Fruit fly (Drosophila melanogaster) whole organism, embryonic: ENCODE measurements around the gene TotM.

Experiments used
- CG10543 ChIP-seq: fragments of 200-800 bp; sonication (Bioruptor generic); optimal IDR thresholded peaks from 3 replicates; lab custom pipeline; 2017; ENCODE audit warnings: missing biosample characterization, mild to moderate bottlenecking, missing genetic modification characterization, moderate library complexity
- CG10654 ChIP-seq: fragments of 200-800 bp; sonication (Bioruptor generic); optimal IDR thresholded peaks from 2 replicates; lab custom pipeline; 2016; ENCODE audit warnings: missing biosample characterization, missing genetic modification characterization
- CG11085 ChIP-seq: fragments of 200-800 bp; sonication (Bioruptor generic); IDR thresholded peaks from 2 replicates; pipeline ENCODE4 v1.3.6; 2022; ENCODE audit warnings: missing biosample characterization, missing genetic modification characterization
- CG11093 ChIP-seq: fragments of 200-800 bp; sonication (Bioruptor generic); IDR thresholded peaks from 3 replicates; pipeline ENCODE4 v1.3.6; 2022; ENCODE audit warnings: missing biosample characterization, missing genetic modification characterization
- CG11695 ChIP-seq: fragments of 200-800 bp; sonication (Bioruptor generic); IDR thresholded peaks from 3 replicates; pipeline ENCODE4 v1.3.6; 2022; ENCODE audit warnings: missing biosample characterization, missing genetic modification characterization
- CG14441 ChIP-seq: fragments of 200-800 bp; sonication (Bioruptor generic); IDR thresholded peaks from 2 replicates; pipeline ENCODE4 v1.3.6; 2022; ENCODE audit warnings: missing biosample characterization, missing genetic modification characterization
- CG14710 ChIP-seq: fragments of 200-800 bp; sonication (Bioruptor generic); optimal IDR thresholded peaks from 3 replicates; lab custom pipeline; 2019; ENCODE audit warnings: missing biosample characterization, mild to moderate bottlenecking, missing genetic modification characterization, moderate library complexity
- CG1529 ChIP-seq: fragments of 200-800 bp; sonication (Bioruptor generic); optimal IDR thresholded peaks from 3 replicates; lab custom pipeline; 2018; ENCODE audit warnings: missing biosample characterization, missing genetic modification characterization
- CG16815 ChIP-seq: fragments of 200-800 bp; sonication (Bioruptor generic); optimal IDR thresholded peaks from 3 replicates; lab custom pipeline; 2017; ENCODE audit warnings: missing biosample characterization, mild to moderate bottlenecking, missing genetic modification characterization
- CG17186 ChIP-seq: fragments of 200-800 bp; sonication (Bioruptor generic); optimal IDR thresholded peaks from 3 replicates; lab custom pipeline; 2017; ENCODE audit warnings: missing biosample characterization, missing genetic modification reagents, missing genetic modification characterization
- CG17829 ChIP-seq: fragments of 200-800 bp; optimal IDR thresholded peaks from 2 replicates; lab custom pipeline; 2019; ENCODE audit warnings: missing biosample characterization, mild to moderate bottlenecking, missing genetic modification characterization, moderate library complexity
- CG18262 ChIP-seq: fragments of 200-800 bp; optimal IDR thresholded peaks from 3 replicates; lab custom pipeline; 2019; ENCODE audit warnings: missing biosample characterization, mild to moderate bottlenecking, missing genetic modification characterization, moderate library complexity
- CG18764 ChIP-seq: fragments of 200-800 bp; sonication (Bioruptor generic); optimal IDR thresholded peaks from 3 replicates; lab custom pipeline; 2016; ENCODE audit warnings: missing biosample characterization, missing genetic modification characterization
- CG2120 ChIP-seq: fragments of 200-800 bp; sonication (Bioruptor generic); optimal IDR thresholded peaks from 3 replicates; lab custom pipeline; 2016; ENCODE audit warnings: missing biosample characterization, missing genetic modification characterization
- CG2875 ChIP-seq: fragments of 200-800 bp; sonication (Bioruptor generic); optimal IDR thresholded peaks from 2 replicates; lab custom pipeline; 2017; ENCODE audit warnings: missing biosample characterization, mild to moderate bottlenecking, missing genetic modification characterization, missing genetic modification reagents
- CG34376 ChIP-seq: fragments of 200-800 bp; sonication (Bioruptor generic); optimal IDR thresholded peaks from 2 replicates; lab custom pipeline; 2018; ENCODE audit warnings: missing biosample characterization, mild to moderate bottlenecking, missing genetic modification characterization
- CG4282 ChIP-seq: fragments of 200-800 bp; sonication (Bioruptor generic); optimal IDR thresholded peaks from 2 replicates; lab custom pipeline; 2016; ENCODE audit warnings: missing biosample characterization, missing genetic modification characterization
- CG4404 ChIP-seq: fragments of 200-800 bp; sonication (Bioruptor generic); IDR thresholded peaks from 2 replicates; pipeline ENCODE4 v1.3.6; 2022; ENCODE audit warnings: missing biosample characterization, missing genetic modification characterization
- CG4617 ChIP-seq: fragments of 200-800 bp; sonication (Bioruptor generic); optimal IDR thresholded peaks from 3 replicates; lab custom pipeline; 2016; ENCODE audit warnings: missing biosample characterization, missing genetic modification characterization, borderline replicate concordance
- CG4730 ChIP-seq: fragments of 200-800 bp; sonication (Bioruptor generic); IDR thresholded peaks from 2 replicates; pipeline ENCODE4 v1.3.6; 2022; ENCODE audit warnings: missing biosample characterization, missing genetic modification characterization
- CG6689 ChIP-seq: fragments of 200-800 bp; sonication (Bioruptor generic); IDR thresholded peaks from 2 replicates; pipeline ENCODE4 v1.3.6; 2022; ENCODE audit warnings: missing biosample characterization, missing genetic modification characterization
- CG7271 ChIP-seq: fragments of 200-800 bp; sonication (Bioruptor generic); optimal IDR thresholded peaks from 2 replicates; lab custom pipeline; 2018; ENCODE audit warnings: missing biosample characterization, mild to moderate bottlenecking, missing genetic modification characterization, moderate library complexity
- CG8388 ChIP-seq: fragments of 200-800 bp; sonication (Bioruptor generic); optimal IDR thresholded peaks from 2 replicates; lab custom pipeline; 2019; ENCODE audit warnings: missing biosample characterization, mild to moderate bottlenecking, missing genetic modification characterization, moderate library complexity
- CG9797 ChIP-seq: fragments of 200-800 bp; sonication (Bioruptor generic); optimal IDR thresholded peaks from 3 replicates; lab custom pipeline; 2018; ENCODE audit warnings: missing biosample characterization, mild to moderate bottlenecking, missing genetic modification characterization
- Deaf1 ChIP-seq: fragments of 200-800 bp; optimal IDR thresholded peaks from 3 replicates; lab custom pipeline; 2019; ENCODE audit warnings: missing biosample characterization, mild to moderate bottlenecking, missing genetic modification characterization, moderate library complexity
- HHEX ChIP-seq: fragments of 200-800 bp; sonication (Bioruptor generic); optimal IDR thresholded peaks from 3 replicates; lab custom pipeline; 2017; ENCODE audit warnings: missing biosample characterization, mild to moderate bottlenecking, missing genetic modification characterization, missing genetic modification reagents
- Hmx ChIP-seq: fragments of 200-800 bp; sonication (Bioruptor generic); optimal IDR thresholded peaks from 2 replicates; lab custom pipeline; 2016; ENCODE audit warnings: missing biosample characterization, missing genetic modification characterization
- Max ChIP-seq: fragments of 200-800 bp; sonication (Bioruptor generic); optimal IDR thresholded peaks from 2 replicates; lab custom pipeline; 2016; ENCODE audit warnings: missing biosample characterization, mild to moderate bottlenecking, missing genetic modification characterization
- Oaz ChIP-seq: fragments of 200-800 bp; sonication (Bioruptor generic); IDR thresholded peaks from 2 replicates; pipeline ENCODE4 v1.3.6; 2022; ENCODE audit warnings: missing biosample characterization, missing genetic modification characterization
- Rfx ChIP-seq: fragments of 200-800 bp; sonication (Bioruptor generic); IDR thresholded peaks from 2 replicates; pipeline ENCODE4 v1.3.6; 2022; ENCODE audit warnings: missing biosample characterization, missing genetic modification characterization
- Sox102F ChIP-seq: fragments of 200-800 bp; sonication (Bioruptor generic); optimal IDR thresholded peaks from 2 replicates; lab custom pipeline; 2018; ENCODE audit warnings: missing biosample characterization, mild to moderate bottlenecking, missing genetic modification characterization, moderate library complexity
- bsh ChIP-seq, 2 experiments: fragments of 200-800 bp; sonication (Bioruptor generic); optimal IDR thresholded peaks; 2 replicates each; lab custom pipeline; 2017 to 2018; ENCODE audit warnings: mild to moderate bottlenecking in 2 of 2, missing biosample characterization in 2 of 2, missing genetic modification characterization in 2 of 2, moderate library complexity in 1 of 2
- hb ChIP-seq: fragments of 200-800 bp; sonication (Bioruptor generic); IDR thresholded peaks from 3 replicates; pipeline ENCODE4 v1.3.6; 2022; ENCODE audit warnings: missing biosample characterization, missing genetic modification characterization; ENCODE audit not compliant: partially characterized antibody
- jumu ChIP-seq: fragments of 200-800 bp; sonication (Bioruptor generic); optimal IDR thresholded peaks from 3 replicates; lab custom pipeline; 2016; ENCODE audit warnings: missing biosample characterization, missing genetic modification characterization
- lola ChIP-seq, 3 experiments: fragments of >200 bp in 2 of 3; fragments of 200-800 bp in 1 of 3; sonication (Bioruptor generic) in 1 of 3; optimal IDR thresholded peaks; 2 replicates each; lab custom pipeline; 2017 to 2019; ENCODE audit warnings: missing biosample characterization in 3 of 3, missing genetic modification characterization in 3 of 3, mild to moderate bottlenecking in 1 of 3, moderate library complexity in 1 of 3
- mld ChIP-seq: fragments of 200-800 bp; sonication (Bioruptor generic); IDR thresholded peaks from 3 replicates; pipeline ENCODE4 v1.3.6; 2022; ENCODE audit warnings: missing biosample characterization, missing genetic modification characterization; ENCODE audit not compliant: partially characterized antibody
- nerfin-1 ChIP-seq: fragments of 200-800 bp; sonication (Bioruptor generic); optimal IDR thresholded peaks from 3 replicates; lab custom pipeline; 2019; ENCODE audit warnings: missing biosample characterization, mild to moderate bottlenecking, missing genetic modification characterization, moderate library complexity
- nmo ChIP-seq: fragments of 200-800 bp; sonication (Bioruptor generic); optimal IDR thresholded peaks from 2 replicates; lab custom pipeline; 2018; ENCODE audit warnings: missing biosample characterization, mild to moderate bottlenecking, missing genetic modification characterization, moderate library complexity
- pan ChIP-seq, 4 experiments: fragments of >200 bp in 3 of 4; fragments of 200-800 bp in 1 of 4; sonication (Bioruptor generic) in 1 of 4; optimal IDR thresholded peaks in 3 of 4; IDR thresholded peaks in 1 of 4; 2 replicates each; pipeline versions ENCODE4 v1.3.6 to Lab custom; 2017 to 2022; ENCODE audit warnings: missing biosample characterization in 2 of 4, missing genetic modification characterization in 2 of 4, mixed read lengths in 1 of 4
- pfk ChIP-seq: fragments of 200-800 bp; sonication (Bioruptor generic); optimal IDR thresholded peaks from 2 replicates; lab custom pipeline; 2018; ENCODE audit warnings: missing biosample characterization, mild to moderate bottlenecking, missing genetic modification characterization, moderate library complexity
- ranshi ChIP-seq: fragments of 200-800 bp; sonication (Bioruptor generic); IDR thresholded peaks from 2 replicates; pipeline ENCODE4 v1.3.6; 2022; ENCODE audit warnings: missing biosample characterization, missing genetic modification characterization
- row ChIP-seq: fragments of 200-800 bp; sonication (Bioruptor generic); IDR thresholded peaks from 3 replicates; pipeline ENCODE4 v1.3.6; 2022; ENCODE audit warnings: missing biosample characterization, missing genetic modification characterization
- schlank ChIP-seq: fragments of 200-800 bp; sonication (Bioruptor generic); optimal IDR thresholded peaks from 2 replicates; lab custom pipeline; 2018; ENCODE audit warnings: missing biosample characterization, mild to moderate bottlenecking, missing genetic modification characterization
- sens-2 ChIP-seq: fragments of 200-800 bp; sonication (Bioruptor generic); IDR thresholded peaks from 2 replicates; pipeline ENCODE4 v1.3.6; 2022; ENCODE audit warnings: missing biosample characterization, missing genetic modification characterization
- shn ChIP-seq: fragments of 200-800 bp; sonication (Bioruptor generic); optimal IDR thresholded peaks from 3 replicates; lab custom pipeline; 2016; ENCODE audit warnings: missing biosample characterization, missing genetic modification characterization
- sim ChIP-seq: fragments of 200-800 bp; sonication (Bioruptor generic); IDR thresholded peaks from 2 replicates; pipeline ENCODE4 v1.3.6; 2022; ENCODE audit warnings: missing biosample characterization, missing genetic modification characterization
- tio ChIP-seq: fragments of 200-800 bp; sonication (Bioruptor generic); optimal IDR thresholded peaks from 2 replicates; lab custom pipeline; 2017; ENCODE audit warnings: missing biosample characterization, missing genetic modification characterization, inconsistent platforms
- yki ChIP-seq: fragments of >200 bp; optimal IDR thresholded peaks from 3 replicates; lab custom pipeline; 2018

Gene TotM

DNA sequence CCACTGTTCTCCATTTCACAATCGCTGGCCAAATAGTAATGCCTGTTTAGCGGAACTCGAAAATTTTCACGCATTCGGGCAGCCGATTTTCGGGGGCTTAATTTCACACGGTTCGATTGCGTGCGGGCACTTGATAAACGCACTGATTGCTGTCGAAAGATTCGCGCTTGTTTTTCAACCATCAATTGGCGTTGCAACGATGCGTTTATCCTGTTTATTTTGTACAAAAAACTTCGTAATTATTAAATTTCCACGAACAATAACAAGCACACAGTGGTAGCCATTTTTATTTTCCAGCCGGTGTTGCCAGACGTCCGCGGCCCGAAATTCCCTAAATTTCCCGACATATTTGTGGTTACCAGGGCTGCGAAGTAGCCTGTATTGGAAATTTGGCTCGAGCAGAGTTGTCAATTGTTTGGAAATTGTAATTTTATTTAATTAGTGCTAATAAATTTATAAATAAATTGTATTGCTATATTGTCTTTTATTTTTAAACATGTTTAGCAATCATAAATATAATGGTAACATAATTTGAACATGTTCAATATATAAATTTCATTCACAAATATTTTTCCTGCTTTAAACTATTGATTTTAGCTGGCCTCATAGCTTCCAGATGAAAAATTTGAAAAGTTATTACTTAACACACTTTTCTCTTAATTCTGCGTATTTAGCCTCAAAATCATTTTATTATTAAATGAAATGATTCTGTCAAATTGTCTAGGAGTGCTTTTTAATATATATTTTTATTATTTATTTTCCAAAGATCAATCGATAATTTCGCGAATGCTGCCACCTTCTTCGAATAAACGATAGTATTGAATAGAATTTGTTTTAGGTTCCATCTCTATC, 3.0 kb upstream of the TotM start, which contains the start of the genes Ncoa6 and cype (continued):
- TF ChIP-seq Oaz (GFP tag; lab: Robert Waterston, UW) (no peak), Max (GFP tag; lab: Kevin White, UChicago) (no peak), CG4404 (GFP tag; lab: Robert Waterston, UW) (peak; percentile 36; the same call in 1 of the 2 replicates), CG18262 (tag; lab: Kevin White, UChicago) (peak; percentile 75), CG11093 (GFP tag; lab: Robert Waterston, UW) (no peak), HHEX (GFP tag; lab: Kevin White, UChicago) (no peak), jumu (GFP tag; lab: Kevin White, UChicago) (no peak), CG11695 (GFP tag; lab: Robert Waterston, UW) (no peak), CG14710 (peak; percentile 69), hb (GFP tag; lab: Robert Waterston, UW) (peak; percentile 60; the same call in 1 of the 3 replicates), CG2120 (GFP tag; lab: Kevin White, UChicago) (peak; percentile 41), CG11085 (GFP tag; lab: Robert Waterston, UW) (peak; percentile 40; the same call in 1 of the 2 replicates), mld (GFP tag; lab: Robert Waterston, UW) (peak; percentile 45; the same call in 1 of the 3 replicates), CG4282 (GFP tag; lab: Kevin White, UChicago) (no peak), Deaf1 (tag; lab: Kevin White, UChicago) (peak; percentile 27), nerfin-1 (tag; lab: Kevin White, UChicago) (no peak), CG10654 (peak; percentile 35), CG7271 (tag; lab: Kevin White, UChicago) (no peak), row (GFP tag; lab: Robert Waterston, UW) (peak; percentile 84), Rfx (GFP tag; lab: Robert Waterston, UW) (peak; percentile 75), shn (GFP tag; lab: Kevin White, UChicago) (no peak), sim (GFP tag; lab: Robert Waterston, UW) (no peak), tio (GFP tag; lab: Kevin White, UChicago) (no peak), sens-2 (no peak), CG10543 (peak; percentile 68), pfk (GFP tag; lab: Kevin White, UChicago) (no peak), CG9797 (peak; percentile 71), Sox102F (GFP tag; lab: Kevin White, UChicago) (peak; percentile 49), CG17829 (peak; percentile 51), CG8388 (GFP tag; lab: Kevin White, UChicago) (peak; percentile 36), bsh (GFP tag; optimal IDR thresholded peaks at IDR 0.05; lab: Kevin White, UChicago) (peak in 1 of 2 experiments; percentile 53), CG17186 (GFP tag; lab: Kevin White, UChicago) (no peak), CG2875 (GFP tag; lab: Kevin White, UChicago) (no peak), CG18764 (GFP tag; lab: Kevin White, UChicago) (peak; percentile 28), ranshi (GFP tag; lab: Robert Waterston, UW) (peak; percentile 54; the same call in 1 of the 2 replicates), nmo (peak; percentile 69), CG34376 (GFP tag; lab: Kevin White, UChicago) (no peak), lola (GFP tag; optimal IDR thresholded peaks at IDR 0.05; lab: Kevin White, UChicago) (peak in 1 of 3 experiments; percentile 33), CG6689 (GFP tag; lab: Robert Waterston, UW) (peak; percentile 12; the same call in 1 of the 2 replicates), CG16815 (peak; percentile 31), schlank (peak; percentile 9), pan (optimal IDR thresholded peaks at IDR 0.05; lab: Kevin White, UChicago) (no peak), pan (GFP tag; optimal IDR thresholded peaks at IDR 0.05 in 1 of 2, IDR thresholded peaks at IDR 0.05 in 1 of 2) (peak in 1 of 2 experiments; percentile 33), CG14441 (GFP tag; lab: Robert Waterston, UW) (no peak), CG1529 (no peak), yki (lab: Kevin White, UChicago) (no peak), Hmx (no peak), CG4617 (GFP tag; lab: Kevin White, UChicago) (peak; percentile 2), CG4730 (GFP tag; lab: Robert Waterston, UW) (no peak)
